Worm (Caenorhabditis elegans): ENCODE data around the gene C03H5.7.

ce11 chrII:340714-341113 lies 39.3 kb upstream of the C03H5.7 start:
- no peak for TF ChIP-seq ceh-28 (tag; optimal IDR thresholded peaks at IDR 0.05)
- no peak for TF ChIP-seq daf-12 (tag; optimal IDR thresholded peaks at IDR 0.05)
- TF ChIP-seq skn-1 (tag; optimal IDR thresholded peaks at IDR 0.05), result no peak
- no peak for TF ChIP-seq elt-3 (tag; optimal IDR thresholded peaks at IDR 0.05)
- TF ChIP-seq nfya-1 (tag; optimal IDR thresholded peaks at IDR 0.05; ENCODE audit: insufficient read depth), result no peak
- no peak for TF ChIP-seq elt-2 (tag; optimal IDR thresholded peaks at IDR 0.05)
- TF ChIP-seq nhr-76 (tag; optimal IDR thresholded peaks at IDR 0.05), result no peak
